Worm (Caenorhabditis elegans) whole organism, L4/young adult: Measurements from ENCODE around the gene trx-2.

Experiments
- W03F9.2 ChIP-seq: fragments of 150-350 bp; optimal IDR thresholded peaks from 2 replicates; lab custom pipeline; 2014; ENCODE audit warnings: missing biosample characterization, missing genetic modification characterization
- him-1 ChIP-seq: sonication (generic microtip); optimal IDR thresholded peaks from 2 replicates; lab custom pipeline; 2016; ENCODE audit warnings: missing genotype, missing genetic modification reagents, missing genetic modification characterization, missing compliant biosample characterization

DNA sequence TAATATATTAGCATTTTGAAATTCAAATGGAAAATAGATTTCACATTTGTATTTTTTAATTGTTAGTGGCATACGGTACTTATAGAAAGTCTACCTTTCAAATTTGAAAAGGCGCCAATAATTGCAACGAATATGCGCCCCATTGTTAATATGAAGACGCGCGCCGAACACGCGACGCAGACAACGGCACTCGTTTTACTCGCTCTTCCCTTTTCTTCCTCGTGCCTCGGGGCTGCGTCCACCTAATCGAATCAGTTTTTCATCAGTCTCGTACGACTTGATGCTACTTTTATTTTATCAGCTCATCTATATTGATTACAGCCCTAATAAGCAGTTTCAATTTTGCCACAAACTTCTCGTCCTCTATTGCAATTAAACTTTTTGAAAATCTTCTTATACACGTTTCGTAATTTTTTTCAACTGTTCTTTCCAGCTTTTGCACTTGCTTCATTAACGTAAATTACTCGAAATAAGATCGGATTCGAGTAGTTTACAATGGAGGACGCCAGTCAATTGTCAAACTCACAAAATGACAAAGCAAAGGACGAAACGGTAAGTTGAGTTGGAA is 47.4 kb downstream of the trx-2 start, which contains the start of gene cash-1:
- TF ChIP-seq W03F9.2 (tag; lab: Kevin White, UChicago) = peak; percentile 73
- no peak for TF ChIP-seq him-1
